Fruit fly (Drosophila melanogaster): Measurements from ENCODE around the gene CG1750.

The CG1750 gene

dm6 chr3R:31213227-31213626 is 41.5 kb downstream of the CG1750 start, which contains the start of the genes Zwilch and CG1542 (continued):
- TF ChIP-seq ERR (GFP tag; optimal IDR thresholded peaks at IDR 0.05) (no peak), wor (GFP tag; IDR thresholded peaks at IDR 0.05) (no peak), org-1 (GFP tag; optimal IDR thresholded peaks at IDR 0.05) (no peak), shn (GFP tag; optimal IDR thresholded peaks at IDR 0.05) (no peak), CG4328 (GFP tag; optimal IDR thresholded peaks at IDR 0.05) (no peak), MTF-1 (GFP tag; optimal IDR thresholded peaks at IDR 0.05; ENCODE audit: borderline replicate concordance) (no peak), Med (GFP tag) (no peak), H15 (GFP tag; IDR thresholded peaks at IDR 0.05) (no peak), gcm (GFP tag; optimal IDR thresholded peaks at IDR 0.05) (no peak), Ptx1 (GFP tag; IDR thresholded peaks at IDR 0.05) (no peak), B-H1 (GFP tag; IDR thresholded peaks at IDR 0.05) (no peak), CG12155 (GFP tag; optimal IDR thresholded peaks at IDR 0.05) (no peak), bowl (GFP tag; IDR thresholded peaks at IDR 0.05) (no peak), CG3281 (GFP tag; optimal IDR thresholded peaks at IDR 0.05) (no peak), scrt (GFP tag; optimal IDR thresholded peaks at IDR 0.05) (no peak), jigr1 (GFP tag; IDR thresholded peaks at IDR 0.05) (no peak), CG9876 (GFP tag; optimal IDR thresholded peaks at IDR 0.05) (no peak), CG7271 (tag; optimal IDR thresholded peaks at IDR 0.05) (no peak), TFAM (GFP tag; optimal IDR thresholded peaks at IDR 0.05) (no peak), ken (GFP tag; IDR thresholded peaks at IDR 0.05) (no peak), CG2889 (GFP tag; IDR thresholded peaks at IDR 0.05) (no peak), sens-2 (GFP tag; IDR thresholded peaks at IDR 0.05) (no peak), CG11696 (GFP tag; IDR thresholded peaks at IDR 0.05) (no peak), dan (GFP tag; IDR thresholded peaks at IDR 0.05) (no peak), CG11085 (GFP tag; IDR thresholded peaks at IDR 0.05) (no peak), NC2β (GFP tag; optimal IDR thresholded peaks at IDR 0.05) (no peak), CG8359 (GFP tag; optimal IDR thresholded peaks at IDR 0.05; ENCODE audit: borderline replicate concordance) (no peak), CG7786 (GFP tag; optimal IDR thresholded peaks at IDR 0.05) (no peak), trh (GFP tag; optimal IDR thresholded peaks at IDR 0.05) (no peak), CG4854 (GFP tag; optimal IDR thresholded peaks at IDR 0.05) (no peak), slp2 (GFP tag; optimal IDR thresholded peaks at IDR 0.05) (no peak), toy (GFP tag; IDR thresholded peaks at IDR 0.05) (no peak), Nf-YB (GFP tag; optimal IDR thresholded peaks at IDR 0.05) (no peak), ewg (GFP tag; optimal IDR thresholded peaks at IDR 0.05) (no peak), slou (GFP tag; optimal IDR thresholded peaks at IDR 0.05) (no peak), CG3847 (GFP tag; IDR thresholded peaks at IDR 0.05) (no peak), CG1647 (GFP tag; optimal IDR thresholded peaks at IDR 0.05) (no peak), Drgx (GFP tag; IDR thresholded peaks at IDR 0.05) (no peak), CG31441 (GFP tag; IDR thresholded peaks at IDR 0.05) (no peak), CG3407 (GFP tag; optimal IDR thresholded peaks at IDR 0.05) (no peak), Chrac-16 (GFP tag; optimal IDR thresholded peaks at IDR 0.05) (no peak), Xbp1 (GFP tag; optimal IDR thresholded peaks at IDR 0.05) (no peak), Camta (GFP tag; optimal IDR thresholded peaks at IDR 0.05) (no peak), zen2 (GFP tag; IDR thresholded peaks at IDR 0.05; ENCODE audit: partially characterized antibody) (peak; percentile 77; the same call in 2 of the 3 replicates), CG43689 (GFP tag; IDR thresholded peaks at IDR 0.05) (no peak), gcm2 (GFP tag; optimal IDR thresholded peaks at IDR 0.05) (no peak), MBD-R2 (GFP tag; IDR thresholded peaks at IDR 0.05) (peak; percentile 91), nmo (GFP tag; optimal IDR thresholded peaks at IDR 0.05) (no peak), crp (GFP tag; optimal IDR thresholded peaks at IDR 0.05) (no peak), ssp (GFP tag; IDR thresholded peaks at IDR 0.05) (peak; percentile 34; the same call in 1 of the 2 replicates), chn (GFP tag; optimal IDR thresholded peaks at IDR 0.05) (no peak), ranshi (GFP tag; IDR thresholded peaks at IDR 0.05) (no peak), bbx (GFP tag; IDR thresholded peaks at IDR 0.05; ENCODE audit: partially characterized antibody) (peak; percentile 83)

Data from whole organism, embryonic.